Worm (Caenorhabditis elegans) whole organism, L4 larva: ENCODE measurements around the gene F58B4.3.

ENCODE experiments used
- D1046.2 ChIP-seq: fragments of 200-800 bp; sonication (Bioruptor generic); IDR thresholded peaks from 2 replicates; pipeline ENCODE4 v1.3.6; 2022; ENCODE audit warnings: missing genetic modification characterization, missing compliant biosample characterization
- F44E2.7 ChIP-seq: fragments of 200-800 bp; sonication (Bioruptor generic); IDR thresholded peaks from 2 replicates; pipeline ENCODE4 v2.1.2; 2022; ENCODE audit warnings: missing genetic modification characterization, missing compliant biosample characterization
- T20F7.1 ChIP-seq: fragments of 200-800 bp; sonication (Bioruptor generic); optimal IDR thresholded peaks from 2 replicates; lab custom pipeline; 2018; ENCODE audit warnings: mild to moderate bottlenecking, missing genetic modification characterization, missing compliant biosample characterization
- T26A8.4 ChIP-seq: fragments of 200-800 bp; sonication (Bioruptor generic); IDR thresholded peaks from 2 replicates; pipeline ENCODE4 v1.3.6; 2022; ENCODE audit warnings: missing genetic modification characterization, missing compliant biosample characterization
- Y5F2A.4 ChIP-seq: fragments of 200-800 bp; sonication (Bioruptor generic); optimal IDR thresholded peaks from 2 replicates; lab custom pipeline; 2018; ENCODE audit warnings: mild to moderate bottlenecking, missing genetic modification characterization, missing compliant biosample characterization
- aha-1 ChIP-seq: fragments of 150-350 bp; peaks from one replicate; lab custom pipeline; 2014; ENCODE audit warnings: missing biosample characterization, missing genetic modification characterization
- aly-2 ChIP-seq: sonication (generic microtip); optimal IDR thresholded peaks from 2 replicates; lab custom pipeline; 2018; ENCODE audit warnings: missing biosample characterization, missing genetic modification characterization
- ceh-20 ChIP-seq: fragments of 200-800 bp; sonication (Bioruptor generic); IDR thresholded peaks from 2 replicates; pipeline ENCODE4 v1.3.6; 2022; ENCODE audit warnings: missing genetic modification reagents, missing genetic modification characterization, missing compliant biosample characterization
- ceh-28 ChIP-seq: fragments of 150-350 bp; optimal IDR thresholded peaks from 2 replicates; lab custom pipeline; 2014; ENCODE audit warnings: missing biosample characterization, missing genetic modification reagents, missing genetic modification characterization
- ceh-62 ChIP-seq: sonication (generic microtip); optimal IDR thresholded peaks from 2 replicates; lab custom pipeline; 2017; ENCODE audit warnings: missing biosample characterization, missing genetic modification characterization
- daf-16 ChIP-seq, 3 experiments: sonication (generic microtip); optimal IDR thresholded peaks; 2 replicates each; lab custom pipeline; 2016 to 2017; ENCODE audit warnings: missing genetic modification characterization in 3 of 3, missing genetic modification reagents in 3 of 3, mild to moderate bottlenecking in 2 of 3, missing compliant biosample characterization in 2 of 3, missing biosample characterization in 1 of 3, moderate library complexity in 1 of 3
- dmd-6 ChIP-seq: fragments of 200-800 bp; sonication (Bioruptor generic); IDR thresholded peaks from 2 replicates; pipeline ENCODE4 v1.3.6; 2022; ENCODE audit warnings: missing genetic modification reagents, missing genetic modification characterization, missing compliant biosample characterization
- dmd-8 ChIP-seq: fragments of 200-800 bp; sonication (Bioruptor generic); IDR thresholded peaks from 2 replicates; pipeline ENCODE4 v1.3.6; 2022; ENCODE audit warnings: missing genetic modification characterization, missing compliant biosample characterization
- dmd-9 ChIP-seq: fragments of 200-800 bp; sonication (Bioruptor generic); IDR thresholded peaks from 2 replicates; pipeline ENCODE4 v1.3.6; 2022; ENCODE audit warnings: missing genetic modification reagents, missing genetic modification characterization, missing compliant biosample characterization
- dve-1 ChIP-seq: sonication (generic microtip); optimal IDR thresholded peaks from 2 replicates; lab custom pipeline; 2017; ENCODE audit warnings: antibody characterized with exemption, mild to moderate bottlenecking, missing genetic modification characterization, missing compliant biosample characterization; ENCODE audit not compliant: insufficient read depth
- gei-8 ChIP-seq: fragments of 200-800 bp; sonication (Bioruptor generic); optimal IDR thresholded peaks from 2 replicates; lab custom pipeline; 2018; ENCODE audit warnings: mild to moderate bottlenecking, missing genetic modification characterization, missing compliant biosample characterization
- hlh-11 ChIP-seq: fragments of 200-800 bp; sonication (Bioruptor generic); optimal IDR thresholded peaks from 2 replicates; lab custom pipeline; 2018; ENCODE audit warnings: mild to moderate bottlenecking, missing genetic modification characterization, missing compliant biosample characterization
- lin-13 ChIP-seq: fragments of 150-350 bp; optimal IDR thresholded peaks from 2 replicates; lab custom pipeline; 2014; ENCODE audit warnings: missing biosample characterization, missing genetic modification reagents, missing genetic modification characterization
- lin-29 ChIP-seq: fragments of 200-800 bp; sonication (Bioruptor generic); IDR thresholded peaks from 2 replicates; pipeline ENCODE4 v1.3.6; 2022; ENCODE audit warnings: missing genetic modification reagents, missing genetic modification characterization, missing compliant biosample characterization
- lin-38 ChIP-seq: fragments of 200-800 bp; sonication (Bioruptor generic); IDR thresholded peaks from 2 replicates; pipeline ENCODE4 v1.3.6; 2022; ENCODE audit warnings: missing genetic modification reagents, missing genetic modification characterization, missing compliant biosample characterization
- lin-39 ChIP-seq: fragments of 150-350 bp; optimal IDR thresholded peaks from 2 replicates; lab custom pipeline; 2014; ENCODE audit warnings: missing biosample characterization, missing genetic modification reagents, missing genetic modification characterization
- lir-3 ChIP-seq: sonication (generic microtip); optimal IDR thresholded peaks from 2 replicates; lab custom pipeline; 2016; ENCODE audit warnings: mild to moderate bottlenecking, missing genetic modification characterization, missing compliant biosample characterization
- lsy-2 ChIP-seq, 2 experiments: fragments of 150-350 bp in 1 of 2; sonication (generic microtip) in 1 of 2; optimal IDR thresholded peaks; 2 replicates each; lab custom pipeline; 2014 to 2017; ENCODE audit warnings: missing biosample characterization in 2 of 2, missing genetic modification characterization in 2 of 2
- madf-5 ChIP-seq, 2 experiments: fragments of 200-800 bp; sonication (Bioruptor generic); IDR thresholded peaks; 2 replicates each; pipeline ENCODE4 v1.3.6; 2022; ENCODE audit warnings: missing compliant biosample characterization in 2 of 2, missing genetic modification characterization in 2 of 2
- madf-9 ChIP-seq: fragments of 200-800 bp; sonication (Bioruptor generic); conservative IDR thresholded peaks from 2 replicates; pipeline ENCODE4 v1.3.6; 2022; ENCODE audit warnings: missing genetic modification reagents, missing genetic modification characterization, missing compliant biosample characterization
- mep-1 ChIP-seq: fragments of 150-350 bp; sonication (generic microtip); optimal IDR thresholded peaks from 3 replicates; lab custom pipeline; 2014; ENCODE audit warnings: missing biosample characterization, missing genetic modification characterization
- mes-2 ChIP-seq: sonication (generic microtip); optimal IDR thresholded peaks from 2 replicates; lab custom pipeline; 2016; ENCODE audit warnings: missing genotype, mild to moderate bottlenecking, missing genetic modification characterization, missing compliant biosample characterization; ENCODE audit not compliant: poor library complexity, severe bottlenecking
- nhr-102 ChIP-seq: sonication (generic microtip); optimal IDR thresholded peaks from 2 replicates; lab custom pipeline; 2016; ENCODE audit warnings: mild to moderate bottlenecking, missing genetic modification characterization, moderate library complexity, missing compliant biosample characterization
- nhr-11 ChIP-seq: fragments of 150-350 bp; optimal IDR thresholded peaks from 2 replicates; lab custom pipeline; 2014; ENCODE audit warnings: missing biosample characterization, missing genetic modification characterization
- nhr-111 ChIP-seq: fragments of 200-800 bp; sonication (Bioruptor generic); optimal IDR thresholded peaks from 2 replicates; lab custom pipeline; 2018; ENCODE audit warnings: mild to moderate bottlenecking, missing genetic modification characterization, missing compliant biosample characterization
- nhr-25 ChIP-seq: sonication (generic microtip); optimal IDR thresholded peaks from 2 replicates; lab custom pipeline; 2017; ENCODE audit warnings: missing genetic modification characterization, mild to moderate bottlenecking, missing compliant biosample characterization, antibody characterized with exemption, moderate library complexity, borderline replicate concordance; ENCODE audit not compliant: insufficient read depth
- nhr-41 ChIP-seq: fragments of 200-800 bp; sonication (Bioruptor generic); IDR thresholded peaks from 2 replicates; pipeline ENCODE4 v1.3.6; 2022; ENCODE audit warnings: missing genetic modification reagents, missing genetic modification characterization, missing compliant biosample characterization
- nhr-42 ChIP-seq: fragments of 200-800 bp; sonication (Bioruptor generic); IDR thresholded peaks from 2 replicates; pipeline ENCODE4 v1.3.6; 2022; ENCODE audit warnings: missing genetic modification characterization, missing compliant biosample characterization
- nhr-77 ChIP-seq: fragments of 150-350 bp; optimal IDR thresholded peaks from 2 replicates; lab custom pipeline; 2014; ENCODE audit warnings: missing biosample characterization, missing genetic modification characterization
- pqm-1 ChIP-seq: sonication (generic microtip); optimal IDR thresholded peaks from 2 replicates; lab custom pipeline; 2017; ENCODE audit warnings: missing biosample characterization, missing genetic modification characterization
- saeg-2 ChIP-seq: fragments of 200-800 bp; sonication (Bioruptor generic); IDR thresholded peaks from 2 replicates; pipeline ENCODE4 v1.3.6; 2022; ENCODE audit warnings: missing genetic modification reagents, missing genetic modification characterization, missing compliant biosample characterization
- tag-97 ChIP-seq: fragments of 200-800 bp; sonication (Bioruptor generic); IDR thresholded peaks from 2 replicates; pipeline ENCODE4 v1.3.6; 2022; ENCODE audit warnings: missing genetic modification characterization, missing compliant biosample characterization
- unc-62 ChIP-seq, 3 experiments: fragments of 150-350 bp in 1 of 3; sonication (generic microtip); optimal IDR thresholded peaks in 2 of 3; peaks in 1 of 3; 1 replicate in 1 of 3; 2 replicates in 2 of 3; lab custom pipeline; 2014 to 2017; ENCODE audit warnings: missing biosample characterization in 3 of 3, missing genetic modification characterization in 3 of 3, missing genetic modification reagents in 3 of 3, missing genotype in 1 of 3
- vab-7 ChIP-seq: fragments of 200-800 bp; sonication (Bioruptor generic); IDR thresholded peaks from 2 replicates; pipeline ENCODE4 v1.3.6; 2022; ENCODE audit warnings: missing genetic modification reagents, missing genetic modification characterization, missing compliant biosample characterization
- zfp-3 ChIP-seq: fragments of 200-800 bp; sonication (Bioruptor generic); conservative IDR thresholded peaks from 2 replicates; pipeline ENCODE4 v1.3.6; 2022; ENCODE audit warnings: missing genetic modification reagents, missing genetic modification characterization, missing compliant biosample characterization
- ztf-7 ChIP-seq: fragments of 150-350 bp; optimal IDR thresholded peaks from 2 replicates; lab custom pipeline; 2014; ENCODE audit warnings: missing biosample characterization, missing genetic modification characterization

F58B4.3 gene

DNA sequence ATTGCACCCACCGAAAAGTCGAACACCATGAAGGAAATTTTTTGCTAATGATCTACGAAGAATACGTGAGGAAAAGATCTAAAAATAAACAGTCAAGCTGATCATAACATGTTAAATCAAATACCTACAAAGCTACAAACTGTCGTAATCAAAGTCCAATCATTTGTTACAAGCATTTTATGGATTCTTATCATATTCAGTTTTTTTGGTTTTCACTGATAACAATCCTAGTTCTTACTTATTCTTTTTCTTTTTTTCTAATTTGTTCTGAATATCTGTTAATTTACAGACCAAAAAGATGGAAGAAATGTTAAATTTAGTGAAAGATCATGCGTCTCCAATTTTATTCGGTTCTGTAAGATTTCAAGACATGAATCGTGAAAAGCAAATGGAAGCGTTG is 25.2 kb downstream of the F58B4.3 start, which contains the start of gene F17C11.6:
TSS of gene F17C11.6 (plus strand) at position 290 of the 400 bp plus-strand sequence.
- TF ChIP-seq dmd-9 = no peak
- TF ChIP-seq daf-16 (GFP tag; optimal IDR thresholded peaks at IDR 0.05; lab: Kevin White, UChicago) = no peak
- peak; percentile 27 for TF ChIP-seq daf-16 (tag; optimal IDR thresholded peaks at IDR 0.05; lab: Kevin White, UChicago)
- peak; percentile 7 for TF ChIP-seq dve-1
- TF ChIP-seq zfp-3 (GFP tag; lab: Robert Waterston, UW) = no peak
- TF ChIP-seq lir-3 = no peak
- TF ChIP-seq lin-39 = no peak

DNA sequence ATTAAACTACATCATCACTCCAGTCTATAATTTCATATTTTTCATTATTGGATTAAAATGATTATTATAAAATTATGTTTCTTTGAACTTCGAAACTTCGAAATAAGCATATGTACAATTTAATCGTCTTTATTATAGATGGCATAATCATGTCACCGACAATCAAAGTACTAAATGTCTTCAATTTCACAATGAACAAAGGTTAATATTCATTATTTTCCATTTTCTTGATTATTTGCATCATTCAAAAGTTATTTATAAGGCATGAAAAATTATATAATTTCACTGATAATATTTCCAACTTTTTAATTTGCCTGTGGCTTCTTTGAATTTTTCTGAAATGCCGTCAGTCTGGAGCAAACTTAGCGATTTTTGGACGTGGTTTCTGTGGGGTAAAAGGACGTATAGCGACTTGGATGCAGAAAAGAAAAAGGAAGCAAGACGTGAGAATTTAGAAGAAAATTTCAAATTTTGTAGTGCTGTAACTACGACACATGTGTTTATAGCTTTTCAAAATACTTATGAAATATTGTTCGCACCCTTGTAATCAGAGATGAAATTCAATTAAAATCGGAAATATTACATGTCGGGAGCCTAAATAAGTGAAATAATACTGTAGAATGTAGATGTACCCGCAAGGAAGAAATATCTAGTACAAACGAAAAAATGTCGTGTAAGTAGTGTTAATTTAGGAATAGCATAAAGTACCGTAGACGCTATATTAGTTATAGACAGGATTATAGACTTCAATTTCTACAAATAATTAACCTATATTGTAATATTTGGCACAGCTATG is 26.3 kb downstream of the F58B4.3 start, which contains the start of gene F17C11.13:
TSS of gene F17C11.13 (plus strand) at position 243 of the 796 bp plus-strand sequence.
- TF ChIP-seq D1046.2 (GFP tag; lab: Robert Waterston, UW) (no peak), nhr-42 (GFP tag; lab: Robert Waterston, UW) (no peak), dmd-6 (GFP tag; lab: Robert Waterston, UW) (peak; percentile 23; the same call in 1 of the 2 replicates), dve-1 (peak; percentile 36), zfp-3 (GFP tag; lab: Robert Waterston, UW) (0 out of 2 replicates have a peak, but pooled peaks have one; percentile 19), nhr-41 (GFP tag; lab: Robert Waterston, UW) (no peak), unc-62 (GFP tag; optimal IDR thresholded peaks at IDR 0.05 in 1 of 2; lab: Kevin White, UChicago) (peak in 1 of 2 experiments; percentile 97), unc-62 (tag; optimal IDR thresholded peaks at IDR 0.05; lab: Kevin White, UChicago) (no peak), aha-1 (peak; percentile 98), nhr-111 (GFP tag; lab: Kevin White, UChicago) (no peak), aly-2 (tag; lab: Kevin White, UChicago) (no peak), nhr-11 (tag; lab: Kevin White, UChicago) (no peak), nhr-77 (tag; lab: Kevin White, UChicago) (peak; percentile 39), ceh-62 (no peak), ceh-20 (GFP tag; lab: Robert Waterston, UW) (no peak), mep-1 (tag; lab: Kevin White, UChicago) (peak; percentile 59), tag-97 (GFP tag; lab: Robert Waterston, UW) (no peak), vab-7 (GFP tag; lab: Robert Waterston, UW) (no peak), nhr-25 (tag; lab: Kevin White, UChicago) (no peak), saeg-2 (GFP tag; lab: Robert Waterston, UW) (no peak), daf-16 (GFP tag; optimal IDR thresholded peaks at IDR 0.05; lab: Kevin White, UChicago) (no peak), daf-16 (tag; optimal IDR thresholded peaks at IDR 0.05; lab: Kevin White, UChicago) (peak; percentile 17), pqm-1 (tag; lab: Kevin White, UChicago) (peak; percentile 39), lin-29 (GFP tag; lab: Robert Waterston, UW) (no peak), ztf-7 (no peak), Y5F2A.4 (GFP tag; lab: Kevin White, UChicago) (no peak), hlh-11 (tag; lab: Kevin White, UChicago) (peak; percentile 8), lin-13 (no peak), dmd-8 (GFP tag; lab: Robert Waterston, UW) (no peak), ceh-28 (tag; lab: Kevin White, UChicago) (no peak)

DNA sequence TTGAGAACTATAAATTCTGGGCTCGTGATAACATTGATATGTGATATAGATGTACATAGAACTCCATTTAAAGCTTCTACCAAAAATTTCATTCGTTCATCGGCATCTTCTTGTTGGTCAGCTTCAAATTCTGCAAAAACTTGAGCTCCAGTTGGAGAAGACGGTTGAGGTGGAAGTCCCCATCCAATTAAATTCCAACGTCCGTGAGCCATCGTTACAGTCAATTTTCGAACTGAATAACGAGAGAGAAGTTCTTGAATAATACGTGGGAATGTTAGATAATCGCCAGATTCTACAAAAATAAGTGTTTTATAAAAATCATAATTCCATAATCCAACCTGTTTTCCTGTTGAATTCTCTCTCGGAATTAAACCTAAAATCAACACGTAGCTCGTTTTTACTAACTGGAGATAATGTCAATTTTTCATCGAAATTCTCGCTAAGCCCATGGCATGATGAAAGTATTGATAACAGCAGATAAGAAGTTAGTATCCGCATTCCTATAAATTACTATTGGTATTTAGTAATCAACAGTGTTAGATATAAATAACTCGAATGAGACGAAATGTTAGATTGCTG is 28.8 kb downstream of the F58B4.3 start, which contains the start of gene pigt-1:
TSS of gene pigt-1 (minus strand) at position 500 of the 579 bp plus-strand sequence.
- TF ChIP-seq mes-2 (tag; lab: Kevin White, UChicago) (peak; percentile 50), hlh-11 (tag; lab: Kevin White, UChicago) (peak; percentile 5), lin-38 (GFP tag; lab: Robert Waterston, UW) (peak; percentile 34; the same call in 1 of the 2 replicates), T26A8.4 (peak; percentile 42; the same call in 1 of the 2 replicates), daf-16 (GFP tag; optimal IDR thresholded peaks at IDR 0.05; lab: Kevin White, UChicago) (peak; percentile 5 to 8), daf-16 (tag; optimal IDR thresholded peaks at IDR 0.05; lab: Kevin White, UChicago) (peak; percentile 63), T20F7.1 (GFP tag; lab: Kevin White, UChicago) (peak; percentile 45), zfp-3 (GFP tag; lab: Robert Waterston, UW) (peak; percentile 77; the same call in 1 of the 2 replicates), dve-1 (peak; percentile 39), lsy-2 (tag; optimal IDR thresholded peaks at IDR 0.05; lab: Kevin White, UChicago) (peak in 1 of 2 experiments; percentile 58), unc-62 (GFP tag; optimal IDR thresholded peaks at IDR 0.05 in 1 of 2; lab: Kevin White, UChicago) (peak in 1 of 2 experiments; percentile 58), unc-62 (tag; optimal IDR thresholded peaks at IDR 0.05; lab: Kevin White, UChicago) (no peak), madf-9 (GFP tag; lab: Robert Waterston, UW) (no peak), F44E2.7 (GFP tag; lab: Robert Waterston, UW) (no peak), gei-8 (GFP tag; lab: Kevin White, UChicago) (no peak), nhr-102 (tag; lab: Kevin White, UChicago) (peak; percentile 15), madf-5 (GFP tag; IDR thresholded peaks at IDR 0.05; lab: Robert Waterston, UW) (0 out of 4 replicates have a peak, but pooled peaks of 1 of the 2 experiments have one; percentile 48), nhr-25 (tag; lab: Kevin White, UChicago) (no peak)
